Worm (Caenorhabditis elegans) whole organism, L2 larva: Measurements from ENCODE around the gene cyk-7.

Experiments used
- blmp-1 ChIP-seq: sonication (generic microtip); optimal IDR thresholded peaks from 2 replicates; lab custom pipeline; 2017; ENCODE audit warnings: missing genetic modification characterization, mild to moderate bottlenecking, missing compliant biosample characterization, antibody characterized with exemption, moderate library complexity; ENCODE audit not compliant: insufficient read depth
- dmd-4 ChIP-seq: sonication (generic microtip); optimal IDR thresholded peaks from 2 replicates; lab custom pipeline; 2017; ENCODE audit warnings: missing biosample characterization, missing genetic modification characterization
- egl-27 ChIP-seq: sonication (generic microtip); optimal IDR thresholded peaks from 3 replicates; lab custom pipeline; 2017; ENCODE audit warnings: missing biosample characterization, missing genetic modification reagents, missing genetic modification characterization
- lsy-2 ChIP-seq, 2 experiments: fragments of 150-350 bp in 1 of 2; sonication (generic microtip) in 1 of 2; optimal IDR thresholded peaks; 2 replicates each; lab custom pipeline; 2014 to 2017; ENCODE audit warnings: missing biosample characterization in 2 of 2, missing genetic modification characterization in 2 of 2
- nhr-12 ChIP-seq: fragments of 150-350 bp; optimal IDR thresholded peaks from 2 replicates; lab custom pipeline; 2014; ENCODE audit warnings: missing biosample characterization, missing genetic modification characterization
- unc-55 ChIP-seq: fragments of 150-350 bp; sonication (generic microtip); optimal IDR thresholded peaks from 3 replicates; lab custom pipeline; 2014; ENCODE audit warnings: missing biosample characterization, missing genetic modification reagents, missing genetic modification characterization
- unc-62 ChIP-seq: fragments of 150-350 bp; optimal IDR thresholded peaks from 2 replicates; lab custom pipeline; 2014; ENCODE audit warnings: missing biosample characterization, missing genetic modification reagents, missing genetic modification characterization
- ztf-1 ChIP-seq: fragments of 200-800 bp; sonication (Bioruptor generic); conservative IDR thresholded peaks from 2 replicates; pipeline ENCODE4 v1.3.6; 2022; ENCODE audit warnings: missing genetic modification characterization, missing compliant biosample characterization

- TF ChIP-seq blmp-1 (tag; lab: Kevin White, UChicago) (no peak), egl-27 (tag; lab: Kevin White, UChicago) (no peak), unc-62 (GFP tag; lab: Kevin White, UChicago) (no peak), dmd-4 (tag; lab: Kevin White, UChicago) (no peak), nhr-12 (tag; lab: Kevin White, UChicago) (no peak), unc-55 (GFP tag; lab: Kevin White, UChicago) (no peak), lsy-2 (tag; optimal IDR thresholded peaks at IDR 0.05; lab: Kevin White, UChicago) (no peak), ztf-1 (GFP tag; lab: Robert Waterston, UW) (no peak)
Measured at ce11 chrIII:7815571-7816348, 20.6 kb upstream of the cyk-7 start.
